Fruit fly (Drosophila melanogaster) whole organism, embryonic: Measurements from ENCODE around the gene CG32713.

Experiments used
- Adf1 ChIP-seq: fragments of 200-800 bp; sonication (Bioruptor generic); IDR thresholded peaks from 2 replicates; pipeline ENCODE4 v1.3.6; 2022; ENCODE audit warnings: missing biosample characterization, missing genetic modification characterization
- CG10267 ChIP-seq: fragments of 200-800 bp; sonication (Bioruptor generic); optimal IDR thresholded peaks from 2 replicates; lab custom pipeline; 2018; ENCODE audit warnings: missing biosample characterization, mild to moderate bottlenecking, missing genetic modification characterization, moderate library complexity
- CG10321 ChIP-seq: fragments of 200-800 bp; sonication (Bioruptor generic); IDR thresholded peaks from 2 replicates; pipeline ENCODE4 v1.3.6; 2022; ENCODE audit warnings: missing biosample characterization, missing genetic modification characterization
- CG10462 ChIP-seq: fragments of 200-800 bp; sonication (Bioruptor generic); optimal IDR thresholded peaks from 2 replicates; lab custom pipeline; 2016; ENCODE audit warnings: missing biosample characterization, missing genetic modification characterization
- CG10979 ChIP-seq: fragments of 200-800 bp; sonication (Bioruptor generic); optimal IDR thresholded peaks from 2 replicates; lab custom pipeline; 2018; ENCODE audit warnings: missing biosample characterization, mild to moderate bottlenecking, missing genetic modification characterization, moderate library complexity
- CG11560 ChIP-seq: fragments of 200-800 bp; sonication (Bioruptor generic); IDR thresholded peaks from 3 replicates; pipeline ENCODE4 v1.3.6; 2022; ENCODE audit warnings: missing biosample characterization, missing genetic modification characterization
- CG13894 ChIP-seq: fragments of 200-800 bp; sonication (Bioruptor generic); optimal IDR thresholded peaks from 3 replicates; lab custom pipeline; 2018; ENCODE audit warnings: missing biosample characterization, mild to moderate bottlenecking, missing genetic modification characterization, moderate library complexity
- CG14014 ChIP-seq: fragments of 200-800 bp; sonication (Bioruptor generic); IDR thresholded peaks from 2 replicates; pipeline ENCODE4 v1.3.6; 2022; ENCODE audit warnings: missing biosample characterization, missing genetic modification characterization
- CG14965 ChIP-seq: fragments of 200-800 bp; sonication (Bioruptor generic); optimal IDR thresholded peaks from 2 replicates; lab custom pipeline; 2016; ENCODE audit warnings: missing biosample characterization, missing genetic modification characterization, borderline replicate concordance
- CG15073 ChIP-seq: fragments of 200-800 bp; sonication (Bioruptor generic); optimal IDR thresholded peaks from 2 replicates; lab custom pipeline; 2016; ENCODE audit warnings: missing biosample characterization, missing genetic modification characterization
- CG1529 ChIP-seq: fragments of 200-800 bp; sonication (Bioruptor generic); optimal IDR thresholded peaks from 3 replicates; lab custom pipeline; 2018; ENCODE audit warnings: missing biosample characterization, missing genetic modification characterization
- CG15601 ChIP-seq: fragments of 200-800 bp; sonication (Bioruptor generic); optimal IDR thresholded peaks from 3 replicates; lab custom pipeline; 2019; ENCODE audit warnings: missing biosample characterization, mild to moderate bottlenecking, missing genetic modification characterization, moderate library complexity
- CG1647 ChIP-seq: fragments of 200-800 bp; sonication (Bioruptor generic); optimal IDR thresholded peaks from 3 replicates; lab custom pipeline; 2016; ENCODE audit warnings: missing biosample characterization, missing genetic modification characterization
- CG16863 ChIP-seq: fragments of 200-800 bp; sonication (Bioruptor generic); optimal IDR thresholded peaks from 3 replicates; lab custom pipeline; 2016; ENCODE audit warnings: missing biosample characterization, missing genetic modification characterization
- CG1832 ChIP-seq: fragments of 200-800 bp; sonication (Bioruptor generic); optimal IDR thresholded peaks from 2 replicates; lab custom pipeline; 2017; ENCODE audit warnings: missing biosample characterization, mild to moderate bottlenecking, missing genetic modification characterization, inconsistent platforms
- CG2202 ChIP-seq: fragments of 200-800 bp; sonication (Bioruptor generic); optimal IDR thresholded peaks from 2 replicates; lab custom pipeline; 2018; ENCODE audit warnings: missing biosample characterization, mild to moderate bottlenecking, missing genetic modification characterization
- CG4730 ChIP-seq: fragments of 200-800 bp; sonication (Bioruptor generic); IDR thresholded peaks from 2 replicates; pipeline ENCODE4 v1.3.6; 2022; ENCODE audit warnings: missing biosample characterization, missing genetic modification characterization
- CG9727 ChIP-seq: fragments of 200-800 bp; sonication (Bioruptor generic); optimal IDR thresholded peaks from 3 replicates; lab custom pipeline; 2017; ENCODE audit warnings: missing biosample characterization, mild to moderate bottlenecking, missing genetic modification characterization
- Dll ChIP-seq: fragments of 200-800 bp; sonication (Bioruptor generic); IDR thresholded peaks from 4 replicates; pipeline ENCODE4 v1.3.6; 2022; ENCODE audit warnings: missing biosample characterization, missing genetic modification characterization; ENCODE audit not compliant: partially characterized antibody
- Eip74EF ChIP-seq, 2 experiments: fragments of 200-800 bp in 1 of 2; fragments of >200 bp in 1 of 2; sonication (Bioruptor generic) in 1 of 2; optimal IDR thresholded peaks; 2 replicates each; lab custom pipeline; 2017 to 2019; ENCODE audit warnings: missing biosample characterization in 2 of 2, missing genetic modification characterization in 2 of 2, mild to moderate bottlenecking in 1 of 2, moderate library complexity in 1 of 2
- Hmx ChIP-seq: fragments of 200-800 bp; sonication (Bioruptor generic); optimal IDR thresholded peaks from 2 replicates; lab custom pipeline; 2016; ENCODE audit warnings: missing biosample characterization, missing genetic modification characterization
- Lhr ChIP-seq: fragments of 200-800 bp; sonication (Bioruptor generic); optimal IDR thresholded peaks from 3 replicates; lab custom pipeline; 2017; ENCODE audit warnings: mild to moderate bottlenecking, missing biosample characterization, missing genetic modification reagents, missing genetic modification characterization
- Rfx ChIP-seq: fragments of 200-800 bp; sonication (Bioruptor generic); IDR thresholded peaks from 2 replicates; pipeline ENCODE4 v1.3.6; 2022; ENCODE audit warnings: missing biosample characterization, missing genetic modification characterization
- Trl ChIP-seq, 3 experiments: fragments of >200 bp in 2 of 3; fragments of 200-800 bp in 1 of 3; sonication (Bioruptor generic) in 1 of 3; optimal IDR thresholded peaks; 2 replicates in 1 of 3; 3 replicates in 2 of 3; lab custom pipeline; 2016 to 2017; ENCODE audit warnings: missing biosample characterization in 1 of 3, missing genetic modification characterization in 1 of 3
- Xbp1 ChIP-seq: fragments of 200-800 bp; sonication (Bioruptor generic); optimal IDR thresholded peaks from 3 replicates; lab custom pipeline; 2016; ENCODE audit warnings: missing biosample characterization, mild to moderate bottlenecking, missing genetic modification characterization
- YL-1 ChIP-seq: fragments of 200-800 bp; sonication (Bioruptor generic); optimal IDR thresholded peaks from 3 replicates; lab custom pipeline; 2017; ENCODE audit warnings: missing biosample characterization, mild to moderate bottlenecking, missing genetic modification characterization
- bcd ChIP-seq: fragments of 200-800 bp; sonication (Bioruptor generic); optimal IDR thresholded peaks from 2 replicates; lab custom pipeline; 2017; ENCODE audit warnings: missing biosample characterization, mild to moderate bottlenecking, missing genetic modification characterization
- dan ChIP-seq: fragments of 200-800 bp; sonication (Bioruptor generic); IDR thresholded peaks from 2 replicates; pipeline ENCODE4 v1.3.6; 2022; ENCODE audit warnings: missing biosample characterization, missing genetic modification characterization
- dpn ChIP-seq, 2 experiments: fragments of 200-800 bp; sonication (Bioruptor generic); optimal IDR thresholded peaks; 3 replicates each; lab custom pipeline; 2016; ENCODE audit warnings: missing biosample characterization in 2 of 2, missing genetic modification characterization in 2 of 2
- emc ChIP-seq: fragments of 200-800 bp; sonication (Bioruptor generic); optimal IDR thresholded peaks from 2 replicates; lab custom pipeline; 2016; ENCODE audit warnings: missing biosample characterization, missing genetic modification characterization
- eve ChIP-seq, 2 experiments: fragments of >200 bp; optimal IDR thresholded peaks; 2 replicates each; lab custom pipeline; 2017; ENCODE audit warnings: missing biosample characterization in 2 of 2, missing genetic modification characterization in 2 of 2
- fu2 ChIP-seq: fragments of 200-800 bp; sonication (Bioruptor generic); optimal IDR thresholded peaks from 2 replicates; lab custom pipeline; 2016; ENCODE audit warnings: missing biosample characterization, missing genetic modification characterization
- ind ChIP-seq: fragments of 200-800 bp; sonication (Bioruptor generic); optimal IDR thresholded peaks from 3 replicates; lab custom pipeline; 2016; ENCODE audit warnings: missing biosample characterization, missing genetic modification characterization
- insv ChIP-seq, 2 experiments: fragments of 200-800 bp; sonication (Bioruptor generic); optimal IDR thresholded peaks; 3 replicates each; lab custom pipeline; 2016 to 2018; ENCODE audit warnings: missing biosample characterization in 2 of 2, missing genetic modification characterization in 2 of 2
- kni ChIP-seq: fragments of 200-800 bp; sonication (Bioruptor generic); optimal IDR thresholded peaks from 3 replicates; lab custom pipeline; 2017; ENCODE audit warnings: mild to moderate bottlenecking, missing biosample characterization, missing genetic modification reagents, missing genetic modification characterization
- lbe ChIP-seq: fragments of 200-800 bp; sonication (Bioruptor generic); optimal IDR thresholded peaks from 2 replicates; lab custom pipeline; 2016; ENCODE audit warnings: missing biosample characterization, mild to moderate bottlenecking, missing genetic modification characterization
- mam ChIP-seq: fragments of 200-800 bp; sonication (Bioruptor generic); optimal IDR thresholded peaks from 3 replicates; lab custom pipeline; 2016; ENCODE audit warnings: missing biosample characterization, missing genetic modification characterization
- mld ChIP-seq: fragments of 200-800 bp; sonication (Bioruptor generic); IDR thresholded peaks from 3 replicates; pipeline ENCODE4 v1.3.6; 2022; ENCODE audit warnings: missing biosample characterization, missing genetic modification characterization; ENCODE audit not compliant: partially characterized antibody
- psq ChIP-seq: fragments of 200-800 bp; sonication (Bioruptor generic); optimal IDR thresholded peaks from 2 replicates; lab custom pipeline; 2017; ENCODE audit warnings: missing biosample characterization, missing genetic modification characterization
- rib ChIP-seq: fragments of 200-800 bp; sonication (Bioruptor generic); IDR thresholded peaks from 2 replicates; pipeline ENCODE4 v1.3.6; 2022; ENCODE audit warnings: missing biosample characterization, missing genetic modification characterization
- run ChIP-seq: fragments of 200-800 bp; sonication (Bioruptor generic); optimal IDR thresholded peaks from 3 replicates; lab custom pipeline; 2018; ENCODE audit warnings: missing biosample characterization, mild to moderate bottlenecking, missing genetic modification characterization
- slp2 ChIP-seq: fragments of 200-800 bp; sonication (Bioruptor generic); optimal IDR thresholded peaks from 2 replicates; lab custom pipeline; 2016; ENCODE audit warnings: missing biosample characterization, missing genetic modification characterization
- sna ChIP-seq: fragments of 200-800 bp; sonication (Bioruptor generic); IDR thresholded peaks from 2 replicates; pipeline ENCODE4 v1.3.6; 2022; ENCODE audit warnings: missing biosample characterization, missing genetic modification characterization; ENCODE audit not compliant: partially characterized antibody
- so ChIP-seq: fragments of 200-800 bp; sonication (Bioruptor generic); IDR thresholded peaks from 3 replicates; pipeline ENCODE4 v1.3.6; 2022; ENCODE audit warnings: missing biosample characterization, missing genetic modification characterization
- tap ChIP-seq: fragments of 200-800 bp; optimal IDR thresholded peaks from 3 replicates; lab custom pipeline; 2019; ENCODE audit warnings: missing biosample characterization, mild to moderate bottlenecking, missing genetic modification characterization, moderate library complexity
- trem ChIP-seq: fragments of 200-800 bp; optimal IDR thresholded peaks from 3 replicates; lab custom pipeline; 2019; ENCODE audit warnings: missing biosample characterization, mild to moderate bottlenecking, missing genetic modification characterization, moderate library complexity
- z ChIP-seq: fragments of 200-800 bp; sonication (Bioruptor generic); IDR thresholded peaks from 3 replicates; pipeline ENCODE4 v1.3.6; 2022; ENCODE audit warnings: missing biosample characterization, missing genetic modification characterization

Gene CG32713

dm6 chrX:8410349-8411240 is 46.8 kb downstream of the CG32713 start (continued):
- TF ChIP-seq CG14014 (GFP tag; lab: Robert Waterston, UW) (peak; percentile 63; the same call in 1 of the 2 replicates), Xbp1 (GFP tag; lab: Kevin White, UChicago) (no peak), Hmx (no peak)

DNA sequence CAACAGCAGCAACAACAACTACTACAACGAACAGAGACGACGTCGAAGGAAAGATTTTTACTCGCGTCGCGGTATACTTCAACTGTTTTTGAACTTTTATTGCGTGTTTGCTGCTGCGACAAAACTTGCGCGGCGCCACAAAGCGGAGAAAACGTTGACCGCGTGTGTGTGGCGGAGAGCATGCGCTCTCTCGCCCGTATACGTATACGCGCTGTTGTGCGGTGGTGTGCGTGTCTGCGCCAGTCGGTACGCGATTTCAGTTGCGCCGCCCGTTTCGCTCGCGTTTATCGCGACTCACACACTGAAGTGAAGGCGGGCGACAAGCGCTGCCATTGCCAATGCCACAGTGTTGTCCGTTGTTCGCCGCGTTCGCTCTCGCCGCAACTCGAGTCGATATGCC is 47.6 kb downstream of the CG32713 start:
- TF ChIP-seq ind (GFP tag; lab: Kevin White, UChicago): no peak
- TF ChIP-seq CG15073 (GFP tag; lab: Kevin White, UChicago): no peak
- TF ChIP-seq run: peak; percentile 27
- TF ChIP-seq z: no peak
- TF ChIP-seq CG11560: no peak
- peak in 1 of 2 experiments; percentile 12 for TF ChIP-seq Eip74EF (GFP tag; optimal IDR thresholded peaks at IDR 0.05; lab: Kevin White, UChicago)
- TF ChIP-seq CG10267 (tag; lab: Kevin White, UChicago): no peak
- peak; percentile 87 for TF ChIP-seq CG13894 (tag; lab: Kevin White, UChicago)
- TF ChIP-seq lbe (GFP tag; lab: Kevin White, UChicago): peak; percentile 78
- peak; percentile 90; the same call in 2 of the 3 replicates for TF ChIP-seq so (GFP tag; lab: Robert Waterston, UW)
- TF ChIP-seq fu2 (GFP tag; lab: Kevin White, UChicago): no peak
- TF ChIP-seq CG16863: no peak
- TF ChIP-seq CG10321 (GFP tag; lab: Robert Waterston, UW): no peak
- TF ChIP-seq CG15601: peak; percentile 26
- TF ChIP-seq CG9727: peak; percentile 32
- TF ChIP-seq dpn (GFP tag; optimal IDR thresholded peaks at IDR 0.05; lab: Kevin White, UChicago): no peak
- TF ChIP-seq insv (GFP tag; optimal IDR thresholded peaks at IDR 0.05; lab: Kevin White, UChicago): peak in 1 of 2 experiments; percentile 46
- no peak for TF ChIP-seq CG10462 (GFP tag; lab: Kevin White, UChicago)
- no peak for TF ChIP-seq bcd (GFP tag; lab: Kevin White, UChicago)
- no peak for TF ChIP-seq CG14965
- peak; percentile 86 for TF ChIP-seq Rfx (GFP tag; lab: Robert Waterston, UW)
- TF ChIP-seq CG2202: no peak
- TF ChIP-seq Adf1 (GFP tag; lab: Robert Waterston, UW): peak; percentile 93
- TF ChIP-seq eve (GFP tag; optimal IDR thresholded peaks at IDR 0.05; lab: Kevin White, UChicago): no peak
- no peak for TF ChIP-seq CG1647 (GFP tag; lab: Kevin White, UChicago)
- TF ChIP-seq emc (GFP tag; lab: Kevin White, UChicago): no peak
- peak; percentile 33 for TF ChIP-seq YL-1 (GFP tag; lab: Kevin White, UChicago)
- no peak for TF ChIP-seq sna (GFP tag; lab: Robert Waterston, UW)
- no peak for TF ChIP-seq Dll (GFP tag; lab: Robert Waterston, UW)
- peak; percentile 35 for TF ChIP-seq tap
- no peak for TF ChIP-seq dan (GFP tag; lab: Robert Waterston, UW)
- TF ChIP-seq rib: peak; percentile 91
- TF ChIP-seq slp2 (GFP tag; lab: Kevin White, UChicago): no peak
- TF ChIP-seq Lhr (GFP tag; lab: Kevin White, UChicago): no peak
- no peak for TF ChIP-seq mam
- TF ChIP-seq trem (tag; lab: Kevin White, UChicago): no peak
- TF ChIP-seq CG1529 (GFP tag; lab: Kevin White, UChicago): no peak
- TF ChIP-seq mld (GFP tag; lab: Robert Waterston, UW): no peak
- no peak; the same call in 1 of the 2 replicates for TF ChIP-seq CG4730
- no peak for TF ChIP-seq psq
- TF ChIP-seq Trl (optimal IDR thresholded peaks at IDR 0.05; lab: Kevin White, UChicago): peak in 1 of 2 experiments; percentile 66
- no peak for TF ChIP-seq Trl (GFP tag; optimal IDR thresholded peaks at IDR 0.05; lab: Kevin White, UChicago)
- TF ChIP-seq kni (GFP tag; lab: Kevin White, UChicago): peak; percentile 87
- TF ChIP-seq CG10979 (tag; lab: Kevin White, UChicago): no peak
- TF ChIP-seq CG1832 (GFP tag; lab: Kevin White, UChicago): no peak
